Fruit fly (Drosophila melanogaster): ENCODE measurements around the gene Glyat.

DNA sequence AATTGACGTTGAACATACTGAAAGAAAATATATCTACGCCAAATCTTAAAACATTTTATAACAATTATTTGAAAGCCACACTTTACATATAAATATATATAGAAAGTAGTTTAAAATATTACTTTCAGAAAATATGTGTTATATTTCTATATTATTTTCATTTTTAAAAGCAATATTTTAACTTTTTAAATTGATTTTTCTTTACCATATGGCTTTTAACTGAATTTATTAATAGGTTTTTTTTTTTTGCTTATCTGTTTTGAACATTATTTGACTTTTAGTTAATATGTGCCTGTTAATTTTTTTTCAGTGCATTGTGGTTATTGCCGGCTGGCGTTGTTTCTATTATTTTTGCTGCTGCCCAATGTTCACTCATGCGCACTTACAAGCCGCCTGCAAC, 42.4 kb downstream of the Glyat start:
- TF ChIP-seq cnc (optimal IDR thresholded peaks at IDR 0.05): no peak
- TF ChIP-seq bab1 (GFP tag; optimal IDR thresholded peaks at IDR 0.05): no peak
- no peak for TF ChIP-seq pad (GFP tag; optimal IDR thresholded peaks at IDR 0.05)
- TF ChIP-seq Mnt (GFP tag; optimal IDR thresholded peaks at IDR 0.05): no peak
- no peak for TF ChIP-seq toe (GFP tag; optimal IDR thresholded peaks at IDR 0.05)
- TF ChIP-seq Hr96 (GFP tag; optimal IDR thresholded peaks at IDR 0.05): no peak
- peak; percentile 24 for TF ChIP-seq CG5204 (GFP tag; optimal IDR thresholded peaks at IDR 0.05)
- TF ChIP-seq CG33017 (tag; optimal IDR thresholded peaks at IDR 0.05): peak; percentile 35
